Fruit fly (Drosophila melanogaster) whole organism, wandering third instar larva: ENCODE results near the gene CG11977.

ENCODE experiments used
- Abd-B ChIP-seq: fragments of >200 bp; optimal IDR thresholded peaks from 2 replicates; lab custom pipeline; 2017; ENCODE audit warnings: missing biosample characterization, missing genetic modification characterization
- CG9705 ChIP-seq: fragments of 200-800 bp; sonication (Bioruptor generic); optimal IDR thresholded peaks from 2 replicates; lab custom pipeline; 2018; ENCODE audit warnings: missing biosample characterization, mild to moderate bottlenecking, missing genetic modification characterization
- CrebA ChIP-seq: fragments of 200-800 bp; sonication (Bioruptor generic); optimal IDR thresholded peaks from 2 replicates; lab custom pipeline; 2016; ENCODE audit warnings: missing biosample characterization, mild to moderate bottlenecking, missing genetic modification characterization, borderline replicate concordance
- Dif ChIP-seq: fragments of 200-275, 200-300 bp; sonication (Bioruptor generic); optimal IDR thresholded peaks from 2 replicates; lab custom pipeline; 2018; ENCODE audit warnings: missing biosample characterization, missing genetic modification characterization; ENCODE audit not compliant: partially characterized antibody
- GATAd ChIP-seq: sonication (Bioruptor generic); optimal IDR thresholded peaks from 2 replicates; lab custom pipeline; 2016; ENCODE audit warnings: missing biosample characterization, missing genetic modification characterization
- HLH106 ChIP-seq: fragments of 200-800 bp; optimal IDR thresholded peaks from 3 replicates; lab custom pipeline; 2019; ENCODE audit warnings: missing biosample characterization, mild to moderate bottlenecking, missing genetic modification characterization, moderate library complexity
- Hnf4 ChIP-seq: fragments of 200-800 bp; sonication (Bioruptor generic); optimal IDR thresholded peaks from 2 replicates; lab custom pipeline; 2016; ENCODE audit warnings: missing biosample characterization, mild to moderate bottlenecking, missing genetic modification characterization
- Hr83 ChIP-seq: fragments of 200-300 bp; sonication (Bioruptor generic); optimal IDR thresholded peaks from 2 replicates; lab custom pipeline; 2016; ENCODE audit warnings: missing biosample characterization, mild to moderate bottlenecking, missing genetic modification characterization, moderate library complexity; ENCODE audit not compliant: poor library complexity, severe bottlenecking
- Jra ChIP-seq: sonication (Bioruptor generic); optimal IDR thresholded peaks from 2 replicates; lab custom pipeline; 2016; ENCODE audit warnings: missing biosample characterization, missing genetic modification characterization
- Mio ChIP-seq: sonication (Bioruptor generic); optimal IDR thresholded peaks from 2 replicates; lab custom pipeline; 2016; ENCODE audit warnings: missing biosample characterization, missing genetic modification characterization
- Myc ChIP-seq: fragments of >200 bp; optimal IDR thresholded peaks from 2 replicates; lab custom pipeline; 2017
- OdsH ChIP-seq: fragments of 200-800 bp; sonication (Bioruptor generic); optimal IDR thresholded peaks from 2 replicates; lab custom pipeline; 2016; ENCODE audit warnings: missing biosample characterization, mild to moderate bottlenecking, missing genetic modification characterization
- Rel ChIP-seq, 2 experiments: fragments of 200-800 bp; sonication (Bioruptor generic) in 1 of 2; optimal IDR thresholded peaks; 2 replicates in 1 of 2; 3 replicates in 1 of 2; lab custom pipeline; 2016 to 2019; ENCODE audit warnings: mild to moderate bottlenecking in 2 of 2, missing biosample characterization in 2 of 2, missing genetic modification characterization in 2 of 2, moderate library complexity in 1 of 2
- Sp1 ChIP-seq: fragments of 200-800 bp; sonication (Bioruptor generic); optimal IDR thresholded peaks from 3 replicates; lab custom pipeline; 2019; ENCODE audit warnings: missing biosample characterization, mild to moderate bottlenecking, missing genetic modification characterization, moderate library complexity
- br ChIP-seq: fragments of 200-800 bp; sonication (Bioruptor generic); optimal IDR thresholded peaks from 2 replicates; lab custom pipeline; 2016; ENCODE audit warnings: missing biosample characterization, missing genetic modification characterization
- brk ChIP-seq: fragments of 200-800 bp; sonication (Bioruptor generic); optimal IDR thresholded peaks from 2 replicates; lab custom pipeline; 2016; ENCODE audit warnings: missing biosample characterization, mild to moderate bottlenecking, missing genetic modification characterization
- dl ChIP-seq, 2 experiments: fragments of 175-275, 200-275 bp in 1 of 2; fragments of 200-275 bp in 1 of 2; sonication (Bioruptor generic); optimal IDR thresholded peaks; lab custom pipeline; 2018; ENCODE audit warnings: mild to moderate bottlenecking in 2 of 2, missing biosample characterization in 2 of 2, missing genetic modification characterization in 2 of 2, moderate library complexity in 2 of 2; ENCODE audit not compliant: partially characterized antibody in 2 of 2, insufficient read depth in 1 of 2
- dmrt93B ChIP-seq: fragments of 200-800 bp; sonication (Bioruptor generic); optimal IDR thresholded peaks from 2 replicates; lab custom pipeline; 2018; ENCODE audit warnings: missing biosample characterization, mild to moderate bottlenecking, missing genetic modification characterization
- dsf ChIP-seq: sonication (Bioruptor generic); optimal IDR thresholded peaks from 2 replicates; lab custom pipeline; 2016; ENCODE audit warnings: missing biosample characterization, missing genetic modification characterization, borderline replicate concordance
- ey ChIP-seq: fragments of 200-800 bp; sonication (Bioruptor generic); optimal IDR thresholded peaks from 2 replicates; lab custom pipeline; 2016; ENCODE audit warnings: missing biosample characterization, missing genetic modification characterization
- foxo ChIP-seq, 2 experiments: fragments of 200-800 bp; sonication (Bioruptor generic); optimal IDR thresholded peaks; 2 replicates in 1 of 2; 3 replicates in 1 of 2; lab custom pipeline; 2016 to 2017; ENCODE audit warnings: missing biosample characterization in 2 of 2, missing genetic modification characterization in 2 of 2
- fru ChIP-seq: fragments of 200-800 bp; sonication (Bioruptor generic); optimal IDR thresholded peaks from 3 replicates; lab custom pipeline; 2016; ENCODE audit warnings: missing biosample characterization, mild to moderate bottlenecking, missing genetic modification characterization
- h ChIP-seq: fragments of 200-800 bp; sonication (Bioruptor generic); optimal IDR thresholded peaks from 3 replicates; lab custom pipeline; 2016; ENCODE audit warnings: missing biosample characterization, mild to moderate bottlenecking, missing genetic modification characterization
- jim ChIP-seq: fragments of 175-275, 200-325 bp; sonication (Bioruptor generic); optimal IDR thresholded peaks from 2 replicates; lab custom pipeline; 2016; ENCODE audit warnings: missing biosample characterization, mild to moderate bottlenecking, missing genetic modification characterization
- lola ChIP-seq: fragments of >200 bp; optimal IDR thresholded peaks from 2 replicates; lab custom pipeline; 2017; ENCODE audit warnings: missing biosample characterization, missing genetic modification characterization
- psq ChIP-seq: fragments of 200-800 bp; sonication (Bioruptor generic); optimal IDR thresholded peaks from 3 replicates; lab custom pipeline; 2017; ENCODE audit warnings: missing biosample characterization, mild to moderate bottlenecking, missing genetic modification characterization, moderate library complexity
- rgr ChIP-seq: fragments of 200-800 bp; sonication (Bioruptor generic); optimal IDR thresholded peaks from 3 replicates; lab custom pipeline; 2016; ENCODE audit warnings: missing biosample characterization, mild to moderate bottlenecking, missing genetic modification characterization
- sage ChIP-seq: fragments of 200-800 bp; sonication (Bioruptor generic); optimal IDR thresholded peaks from 2 replicates; lab custom pipeline; 2016; ENCODE audit warnings: missing biosample characterization, mild to moderate bottlenecking, missing genetic modification characterization
- tai ChIP-seq: sonication (Bioruptor generic); optimal IDR thresholded peaks from 2 replicates; lab custom pipeline; 2016; ENCODE audit warnings: missing biosample characterization, missing genetic modification characterization
- usp ChIP-seq: fragments of >200 bp; optimal IDR thresholded peaks from 2 replicates; lab custom pipeline; 2017; ENCODE audit warnings: missing biosample characterization, missing genetic modification characterization
- woc ChIP-seq: sonication (Bioruptor generic); optimal IDR thresholded peaks from 2 replicates; lab custom pipeline; 2016; ENCODE audit warnings: missing biosample characterization, mild to moderate bottlenecking, missing genetic modification characterization

The CG11977 gene

dm6 chr3R:9037946-9038345 is 40.4 kb downstream of the CG11977 start:
- TF ChIP-seq dl (GFP tag; optimal IDR thresholded peaks at IDR 0.05; lab: Kevin White, UChicago; ENCODE audit: insufficient read depth in 1 of 2, partially characterized antibody in 2 of 2) (no peak), dsf (GFP tag; lab: Kevin White, UChicago) (no peak), brk (GFP tag; lab: Kevin White, UChicago) (no peak), OdsH (GFP tag; lab: Kevin White, UChicago) (no peak), Abd-B (GFP tag; lab: Kevin White, UChicago) (no peak), dmrt93B (GFP tag; lab: Kevin White, UChicago) (no peak), HLH106 (tag; lab: Kevin White, UChicago) (no peak), CrebA (no peak), Mio (GFP tag; lab: Kevin White, UChicago) (no peak), Rel (GFP tag; optimal IDR thresholded peaks at IDR 0.05; lab: Kevin White, UChicago) (no peak), Rel (tag; optimal IDR thresholded peaks at IDR 0.05; lab: Kevin White, UChicago) (no peak), tai (no peak), Jra (GFP tag; lab: Kevin White, UChicago) (no peak), ey (GFP tag; lab: Kevin White, UChicago) (no peak), sage (GFP tag; lab: Kevin White, UChicago) (no peak), GATAd (GFP tag; lab: Kevin White, UChicago) (no peak), Hnf4 (no peak), Hr83 (GFP tag; lab: Kevin White, UChicago) (no peak)

- TF ChIP-seq Hr83 (GFP tag; lab: Kevin White, UChicago), result peak; percentile 80
- TF ChIP-seq tai, result no peak
- peak; percentile 8 for TF ChIP-seq OdsH (GFP tag; lab: Kevin White, UChicago)
- no peak for TF ChIP-seq Rel (GFP tag; optimal IDR thresholded peaks at IDR 0.05; lab: Kevin White, UChicago)
- no peak for TF ChIP-seq Rel (tag; optimal IDR thresholded peaks at IDR 0.05; lab: Kevin White, UChicago)
- TF ChIP-seq foxo (GFP tag; optimal IDR thresholded peaks at IDR 0.05; lab: Kevin White, UChicago), result peak in 1 of 2 experiments; percentile 50
- peak; percentile 50 for TF ChIP-seq Jra (GFP tag; lab: Kevin White, UChicago)
- peak; percentile 64 for TF ChIP-seq h (GFP tag; lab: Kevin White, UChicago)
- no peak for TF ChIP-seq fru (GFP tag; lab: Kevin White, UChicago)
- TF ChIP-seq ey (GFP tag; lab: Kevin White, UChicago), result peak; percentile 29
- TF ChIP-seq rgr (GFP tag; lab: Kevin White, UChicago), result peak; percentile 50
- TF ChIP-seq Sp1 (GFP tag; lab: Kevin White, UChicago), result peak; percentile 17
- peak; percentile 69 for TF ChIP-seq Hnf4
- TF ChIP-seq jim (GFP tag; lab: Kevin White, UChicago), result no peak
- TF ChIP-seq HLH106 (tag; lab: Kevin White, UChicago), result peak; percentile 24
- TF ChIP-seq woc (GFP tag; lab: Kevin White, UChicago), result peak; percentile 75
- TF ChIP-seq CG9705, result peak; percentile 14
Measured at dm6 chr3R:9038652-9039051, 41.2 kb downstream of the CG11977 start, which contains the start of gene hyx. hyx (plus strand) TSS chr3R:9038760.

dm6 chr3R:9039448-9039847 is 42.0 kb downstream of the CG11977 start, which contains the start of gene neur:
neur (minus strand) TSS chr3R:9039471.
- TF ChIP-seq h (GFP tag; lab: Kevin White, UChicago), result peak; percentile 38
- TF ChIP-seq lola (GFP tag; lab: Kevin White, UChicago), result no peak
- no peak for TF ChIP-seq brk (GFP tag; lab: Kevin White, UChicago)
- TF ChIP-seq HLH106 (tag; lab: Kevin White, UChicago), result peak; percentile 36
- peak; percentile 10 for TF ChIP-seq CG9705
- TF ChIP-seq br, result no peak
- TF ChIP-seq woc (GFP tag; lab: Kevin White, UChicago), result peak; percentile 44
- TF ChIP-seq Myc, result no peak
- TF ChIP-seq Sp1 (GFP tag; lab: Kevin White, UChicago), result peak; percentile 25
- peak; percentile 34 for TF ChIP-seq rgr (GFP tag; lab: Kevin White, UChicago)
- TF ChIP-seq psq (GFP tag; lab: Kevin White, UChicago), result peak; percentile 9
- TF ChIP-seq Mio (GFP tag; lab: Kevin White, UChicago), result no peak
- TF ChIP-seq, all 38 proteins: peak for 7

- no peak for TF ChIP-seq CG9705
- no peak for TF ChIP-seq Myc
- peak; percentile 52 for TF ChIP-seq h (GFP tag; lab: Kevin White, UChicago)
- TF ChIP-seq tai, result no peak
- TF ChIP-seq, all 38 proteins: peak for 1
Measured at dm6 chr3R:9043610-9044009, 46.1 kb downstream of the CG11977 start.

dm6 chr3R:9045733-9046132 is 48.2 kb downstream of the CG11977 start:
- no peak for TF ChIP-seq jim (GFP tag; lab: Kevin White, UChicago)
- no peak for TF ChIP-seq usp (GFP tag; lab: Kevin White, UChicago)
- TF ChIP-seq Mio (GFP tag; lab: Kevin White, UChicago), result no peak
- no peak for TF ChIP-seq Dif
- no peak for TF ChIP-seq Hnf4
- TF ChIP-seq ey (GFP tag; lab: Kevin White, UChicago), result no peak
- TF ChIP-seq, all 38 proteins: peak for 0
